Worm (Caenorhabditis elegans) whole organism, L1 larva: ENCODE measurements around the gene sre-9.
A peak's percentile ranks its signal among the peaks of the same experiment; 100 is the strongest.

ENCODE experiments used
- aly-2 ChIP-seq: fragments of 150-350 bp; optimal IDR thresholded peaks from 2 replicates; lab custom pipeline; 2014; ENCODE audit warnings: missing biosample characterization, missing genetic modification characterization
- ama-1 ChIP-seq: fragments of 150-350 bp; optimal IDR thresholded peaks from 2 replicates; lab custom pipeline; 2014
- blmp-1 ChIP-seq: fragments of 150-350 bp; optimal IDR thresholded peaks from 2 replicates; lab custom pipeline; 2014; ENCODE audit warnings: missing biosample characterization, missing genetic modification characterization
- ceh-63 ChIP-seq: fragments of 200-800 bp; sonication (Bioruptor generic); optimal IDR thresholded peaks from 2 replicates; lab custom pipeline; 2018; ENCODE audit warnings: mild to moderate bottlenecking, missing genetic modification characterization, missing compliant biosample characterization
- ceh-8 ChIP-seq: fragments of 200-800 bp; sonication (Bioruptor generic); optimal IDR thresholded peaks from 2 replicates; lab custom pipeline; 2018; ENCODE audit warnings: mild to moderate bottlenecking, missing genetic modification characterization, moderate library complexity, missing compliant biosample characterization
- ceh-88 ChIP-seq: fragments of 200-800 bp; sonication (Bioruptor generic); IDR thresholded peaks from 2 replicates; pipeline ENCODE4 v1.3.6; 2022; ENCODE audit warnings: missing genetic modification characterization, missing compliant biosample characterization
- ceh-90 ChIP-seq: sonication (generic microtip); optimal IDR thresholded peaks from 2 replicates; lab custom pipeline; 2016; ENCODE audit warnings: missing genetic modification characterization, missing compliant biosample characterization
- ces-1 ChIP-seq: fragments of 150-350 bp; optimal IDR thresholded peaks from 2 replicates; lab custom pipeline; 2014; ENCODE audit warnings: missing biosample characterization, missing genetic modification reagents, missing genetic modification characterization
- dsc-1 ChIP-seq: sonication (generic microtip); optimal IDR thresholded peaks from 2 replicates; lab custom pipeline; 2016; ENCODE audit warnings: mild to moderate bottlenecking, missing genetic modification characterization, missing compliant biosample characterization
- efl-1 ChIP-seq, 4 experiments: fragments of 150-350 bp; optimal IDR thresholded peaks in 3 of 4; peaks in 1 of 4; 1 replicate in 1 of 4; 2 replicates in 3 of 4; lab custom pipeline; 2014; ENCODE audit warnings: missing biosample characterization in 2 of 4, missing genetic modification characterization in 2 of 4, missing genetic modification reagents in 2 of 4
- efl-3 ChIP-seq: fragments of 200-800 bp; sonication (Bioruptor generic); optimal IDR thresholded peaks from 2 replicates; lab custom pipeline; 2018; ENCODE audit warnings: mild to moderate bottlenecking, missing genetic modification characterization, missing compliant biosample characterization
- egl-13 ChIP-seq: sonication (generic microtip); optimal IDR thresholded peaks from 2 replicates; lab custom pipeline; 2016; ENCODE audit warnings: missing genotype, missing genetic modification reagents, missing genetic modification characterization, missing compliant biosample characterization
- elt-2 ChIP-seq: sonication (generic microtip); optimal IDR thresholded peaks from 2 replicates; lab custom pipeline; 2016; ENCODE audit warnings: missing genetic modification characterization, mild to moderate bottlenecking, inconsistent platforms, missing compliant biosample characterization, missing genetic modification reagents
- fkh-10 ChIP-seq: sonication (generic microtip); optimal IDR thresholded peaks from 2 replicates; lab custom pipeline; 2017; ENCODE audit warnings: missing biosample characterization, missing genetic modification reagents, missing genetic modification characterization
- fkh-8 ChIP-seq: sonication (generic microtip); optimal IDR thresholded peaks from 2 replicates; lab custom pipeline; 2016; ENCODE audit warnings: mild to moderate bottlenecking, missing genetic modification characterization, missing compliant biosample characterization
- fos-1 ChIP-seq: fragments of 150-350 bp; optimal IDR thresholded peaks from 2 replicates; lab custom pipeline; 2014; ENCODE audit warnings: missing biosample characterization, missing genetic modification characterization
- grh-1 ChIP-seq: fragments of 200-800 bp; sonication (Bioruptor generic); IDR thresholded peaks from 2 replicates; pipeline ENCODE4 v1.3.6; 2022; ENCODE audit warnings: missing genetic modification reagents, missing genetic modification characterization, missing compliant biosample characterization
- hlh-4 ChIP-seq: sonication (generic microtip); optimal IDR thresholded peaks from 2 replicates; lab custom pipeline; 2016; ENCODE audit warnings: mild to moderate bottlenecking, missing genetic modification characterization, missing compliant biosample characterization
- hpl-2 ChIP-seq: fragments of 150-350 bp; optimal IDR thresholded peaks from 2 replicates; lab custom pipeline; 2014; ENCODE audit warnings: missing biosample characterization, missing genetic modification reagents, missing genetic modification characterization
- isw-1 ChIP-seq: fragments of 200-800 bp; sonication (Bioruptor generic); IDR thresholded peaks from 2 replicates; pipeline ENCODE4 v1.3.6; 2022; ENCODE audit warnings: missing genetic modification characterization, missing compliant biosample characterization
- jun-1 ChIP-seq: fragments of 150-350 bp; optimal IDR thresholded peaks from 2 replicates; lab custom pipeline; 2014; ENCODE audit warnings: missing biosample characterization, missing genetic modification reagents, missing genetic modification characterization
- lin-13 ChIP-seq: fragments of 150-350 bp; optimal IDR thresholded peaks from 2 replicates; lab custom pipeline; 2014; ENCODE audit warnings: missing biosample characterization, missing genetic modification reagents, missing genetic modification characterization
- lin-15B ChIP-seq: fragments of 150-350 bp; sonication (generic microtip); optimal IDR thresholded peaks from 3 replicates; lab custom pipeline; 2014; ENCODE audit warnings: missing biosample characterization, missing genetic modification characterization
- lin-35 ChIP-seq, 2 experiments: fragments of 150-350 bp; optimal IDR thresholded peaks; 2 replicates each; lab custom pipeline; 2014; ENCODE audit warnings: missing biosample characterization in 2 of 2, missing genetic modification characterization in 2 of 2, missing genetic modification reagents in 2 of 2
- lin-39 ChIP-seq: fragments of 150-350 bp; optimal IDR thresholded peaks from 2 replicates; lab custom pipeline; 2014; ENCODE audit warnings: missing biosample characterization, missing genetic modification reagents, missing genetic modification characterization
- lir-3 ChIP-seq: sonication (generic microtip); optimal IDR thresholded peaks from 2 replicates; lab custom pipeline; 2016; ENCODE audit warnings: mild to moderate bottlenecking, missing genetic modification characterization, moderate library complexity, missing compliant biosample characterization; ENCODE audit not compliant: poor library complexity
- mef-2 ChIP-seq: fragments of 150-350 bp; optimal IDR thresholded peaks from 2 replicates; lab custom pipeline; 2014; ENCODE audit warnings: missing biosample characterization, missing genetic modification characterization
- mep-1 ChIP-seq: fragments of 150-350 bp; optimal IDR thresholded peaks from 2 replicates; lab custom pipeline; 2014; ENCODE audit warnings: missing biosample characterization, missing genetic modification characterization
- nhr-12 ChIP-seq: sonication (generic microtip); optimal IDR thresholded peaks from 2 replicates; lab custom pipeline; 2017; ENCODE audit warnings: missing biosample characterization, missing genetic modification characterization
- nhr-19 ChIP-seq: fragments of 200-800 bp; sonication (Bioruptor generic); conservative IDR thresholded peaks from 2 replicates; pipeline ENCODE4 v1.3.6; 2022; ENCODE audit warnings: missing genetic modification characterization, missing compliant biosample characterization
- nhr-47 ChIP-seq: sonication (generic microtip); optimal IDR thresholded peaks from 2 replicates; lab custom pipeline; 2016; ENCODE audit warnings: mild to moderate bottlenecking, missing genetic modification characterization, moderate library complexity, missing compliant biosample characterization
- nhr-71 ChIP-seq: sonication (generic microtip); optimal IDR thresholded peaks from 2 replicates; lab custom pipeline; 2016; ENCODE audit warnings: mild to moderate bottlenecking, missing genetic modification characterization, moderate library complexity, missing compliant biosample characterization
- nhr-84 ChIP-seq: sonication (generic microtip); optimal IDR thresholded peaks from 2 replicates; lab custom pipeline; 2017; ENCODE audit warnings: missing biosample characterization, missing genetic modification characterization
- nhr-90 ChIP-seq: sonication (generic microtip); optimal IDR thresholded peaks from 2 replicates; lab custom pipeline; 2016; ENCODE audit warnings: mild to moderate bottlenecking, missing genetic modification characterization, missing compliant biosample characterization; ENCODE audit not compliant: poor library complexity
- pax-3 ChIP-seq: fragments of 200-800 bp; sonication (Bioruptor generic); optimal IDR thresholded peaks from 2 replicates; lab custom pipeline; 2018; ENCODE audit warnings: mild to moderate bottlenecking, missing genetic modification characterization, moderate library complexity, missing compliant biosample characterization
- snpc-4 ChIP-seq: fragments of 150-350 bp; optimal IDR thresholded peaks from 2 replicates; lab custom pipeline; 2014; ENCODE audit warnings: missing biosample characterization, missing genetic modification characterization
- snu-23 ChIP-seq: sonication (generic microtip); optimal IDR thresholded peaks from 2 replicates; lab custom pipeline; 2016; ENCODE audit warnings: missing genetic modification characterization, missing compliant biosample characterization
- sox-4 ChIP-seq: sonication (generic microtip); optimal IDR thresholded peaks from 2 replicates; lab custom pipeline; 2016; ENCODE audit warnings: missing genetic modification characterization, missing compliant biosample characterization
- sptf-1 ChIP-seq: fragments of 150-350 bp; optimal IDR thresholded peaks from 2 replicates; lab custom pipeline; 2014; ENCODE audit warnings: missing biosample characterization, missing genetic modification characterization
- swsn-7 ChIP-seq: sonication (generic microtip); optimal IDR thresholded peaks from 2 replicates; lab custom pipeline; 2016; ENCODE audit warnings: missing genetic modification characterization, missing compliant biosample characterization
- tbx-2 ChIP-seq: sonication (generic microtip); optimal IDR thresholded peaks from 2 replicates; lab custom pipeline; 2016; ENCODE audit warnings: missing genetic modification characterization, missing compliant biosample characterization
- unc-62 ChIP-seq: fragments of 150-350 bp; optimal IDR thresholded peaks from 2 replicates; lab custom pipeline; 2014; ENCODE audit warnings: missing biosample characterization, missing genetic modification reagents, missing genetic modification characterization
- vab-15 ChIP-seq: sonication (generic microtip); optimal IDR thresholded peaks from 2 replicates; lab custom pipeline; 2017; ENCODE audit warnings: missing genotype, mild to moderate bottlenecking, missing genetic modification characterization, missing compliant biosample characterization
- zag-1 ChIP-seq: fragments of 150-350 bp; optimal IDR thresholded peaks from 2 replicates; lab custom pipeline; 2014; ENCODE audit warnings: missing biosample characterization, missing genetic modification characterization

The sre-9 gene

DNA sequence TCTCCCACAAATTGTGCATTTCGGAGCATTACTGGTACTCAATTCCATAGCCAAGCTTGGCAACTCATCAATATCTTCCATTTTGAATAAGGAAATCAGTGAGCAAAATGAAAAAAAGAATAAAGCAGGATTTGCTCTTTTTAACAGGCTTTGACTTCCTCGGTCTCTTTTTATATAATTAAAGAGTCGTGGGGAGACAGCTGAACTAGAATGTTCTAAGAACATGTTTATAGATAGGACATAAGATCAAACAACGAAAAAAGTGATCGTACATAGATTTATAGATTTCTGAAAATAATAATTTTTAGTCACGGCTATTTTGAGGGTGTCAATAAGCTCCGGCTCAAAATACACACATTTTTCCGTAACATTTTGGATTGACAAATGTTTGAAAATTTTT, 34.6 kb upstream of the sre-9 start, which contains the start of gene nhr-189:
Gene nhr-189 (minus strand): TSS at position 121 of the 400 bp plus-strand sequence.
- TF ChIP-seq ceh-88 (GFP tag; lab: Robert Waterston, UW) (no peak), vab-15 (tag; lab: Kevin White, UChicago) (no peak), fkh-8 (tag; lab: Kevin White, UChicago) (peak; percentile 69), hlh-4 (tag; lab: Kevin White, UChicago) (peak; percentile 18), zag-1 (tag; lab: Kevin White, UChicago) (no peak), nhr-47 (tag; lab: Kevin White, UChicago) (peak; percentile 12), nhr-71 (tag; lab: Kevin White, UChicago) (peak; percentile 32), dsc-1 (peak; percentile 62)

DNA sequence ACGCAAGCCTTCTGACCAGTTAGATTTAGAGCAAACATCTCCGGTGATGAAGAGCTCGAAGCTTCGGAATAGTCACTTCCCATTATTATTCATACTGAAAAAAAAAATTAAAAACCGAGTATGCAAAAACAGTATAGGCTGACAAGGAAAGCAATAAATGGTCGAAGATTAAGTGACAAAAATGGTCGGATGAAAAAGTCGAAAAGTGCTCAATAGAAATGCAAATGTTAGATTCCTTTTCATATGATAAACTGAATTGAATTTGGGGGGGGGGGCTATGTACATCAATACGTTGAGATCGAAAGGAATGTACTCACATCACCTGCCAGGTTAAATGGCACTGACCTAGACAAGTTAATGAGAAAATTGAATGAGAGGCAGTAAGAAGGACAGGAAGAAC, 31.9 kb upstream of the sre-9 start, which contains the start of gene nhr-187:
Gene nhr-187 (minus strand): TSS at position 101 of the 400 bp plus-strand sequence.
- TF ChIP-seq lin-39, result no peak
- no peak for TF ChIP-seq nhr-84 (tag; lab: Kevin White, UChicago)
- TF ChIP-seq lin-15B (tag; lab: Kevin White, UChicago), result no peak
- TF ChIP-seq nhr-90 (tag; lab: Kevin White, UChicago), result no peak
- no peak for TF ChIP-seq jun-1 (tag; lab: Kevin White, UChicago)
- no peak for TF ChIP-seq tbx-2 (tag; lab: Kevin White, UChicago)
- TF ChIP-seq unc-62, result no peak
- no peak for TF ChIP-seq snu-23
- no peak for TF ChIP-seq grh-1 (GFP tag; lab: Robert Waterston, UW)
- TF ChIP-seq mep-1 (tag; lab: Kevin White, UChicago), result no peak
- no peak for TF ChIP-seq blmp-1 (tag; lab: Kevin White, UChicago)
- TF ChIP-seq pax-3 (tag; lab: Kevin White, UChicago), result no peak
- no peak for TF ChIP-seq ama-1
- TF ChIP-seq swsn-7, result no peak
- no peak for TF ChIP-seq zag-1 (tag; lab: Kevin White, UChicago)
- TF ChIP-seq snpc-4 (tag; lab: Kevin White, UChicago), result no peak
- TF ChIP-seq lin-35 (GFP tag; optimal IDR thresholded peaks at IDR 0.05; lab: Kevin White, UChicago), result no peak
- TF ChIP-seq nhr-47 (tag; lab: Kevin White, UChicago), result no peak
- TF ChIP-seq ces-1 (GFP tag; lab: Kevin White, UChicago), result no peak

DNA sequence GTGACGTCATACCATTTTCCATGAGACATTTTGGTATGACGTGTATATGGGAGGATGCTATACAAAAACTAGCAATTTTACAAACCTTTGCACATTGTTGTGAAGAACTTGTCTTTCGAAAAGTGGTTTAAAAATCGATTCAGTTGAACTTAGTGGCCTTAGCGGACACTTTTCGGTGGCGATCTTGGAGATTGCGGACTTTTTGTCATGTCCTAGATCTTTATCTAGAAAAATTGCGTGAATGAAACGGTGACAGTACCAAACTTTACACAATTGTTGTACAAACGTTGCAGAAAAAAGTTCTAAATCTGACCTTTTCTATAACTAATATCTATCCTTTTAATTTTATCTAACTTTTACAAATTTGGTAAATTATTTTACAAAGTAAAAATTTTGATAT, 29.5 kb upstream of the sre-9 start:
- TF ChIP-seq swsn-7, result no peak
- no peak for TF ChIP-seq dsc-1
- TF ChIP-seq pax-3 (tag; lab: Kevin White, UChicago), result no peak
- no peak for TF ChIP-seq lin-13 (GFP tag; lab: Kevin White, UChicago)
- TF ChIP-seq zag-1 (tag; lab: Kevin White, UChicago), result no peak
- no peak for TF ChIP-seq fkh-10
- TF ChIP-seq nhr-12 (tag; lab: Kevin White, UChicago), result no peak
- TF ChIP-seq egl-13 (tag; lab: Kevin White, UChicago), result no peak
- TF ChIP-seq snu-23, result no peak
- TF ChIP-seq efl-1 (optimal IDR thresholded peaks at IDR 0.05; lab: Kevin White, UChicago), result no peak
- no peak for TF ChIP-seq efl-1 (GFP tag; optimal IDR thresholded peaks at IDR 0.05 in 1 of 2; lab: Kevin White, UChicago)
- no peak for TF ChIP-seq lin-15B (tag; lab: Kevin White, UChicago)
- TF ChIP-seq grh-1 (GFP tag; lab: Robert Waterston, UW), result no peak
- TF ChIP-seq hpl-2, result no peak
- no peak for TF ChIP-seq ceh-8 (GFP tag; lab: Kevin White, UChicago)

DNA sequence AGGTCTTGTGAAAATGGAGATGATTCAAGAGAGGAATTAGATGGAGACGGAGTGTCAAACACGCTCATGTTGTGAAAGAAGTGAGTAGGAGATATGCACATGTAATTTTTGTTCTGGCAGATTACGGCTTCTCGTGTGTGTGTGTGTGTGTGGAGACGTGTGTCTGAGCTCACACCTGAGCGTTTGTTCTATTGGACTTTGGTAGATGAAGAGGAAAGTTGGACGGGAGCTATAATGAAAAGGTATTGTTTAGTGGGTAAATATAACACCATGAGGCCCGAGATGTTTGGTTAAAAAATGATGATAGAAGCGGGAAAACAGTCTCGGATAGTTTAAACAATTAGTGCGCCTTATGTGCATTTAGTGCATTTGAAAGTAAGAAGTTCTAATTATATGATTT, 25.9 kb upstream of the sre-9 start, which contains the start of gene nhr-157:
Gene nhr-157 (minus strand): TSS at position 101 of the 400 bp plus-strand sequence.
- TF ChIP-seq hlh-4 (tag; lab: Kevin White, UChicago) (no peak), lir-3 (no peak), sox-4 (no peak), fkh-8 (tag; lab: Kevin White, UChicago) (peak; percentile 47)
- TF ChIP-seq, all 84 proteins: peak for 1

DNA sequence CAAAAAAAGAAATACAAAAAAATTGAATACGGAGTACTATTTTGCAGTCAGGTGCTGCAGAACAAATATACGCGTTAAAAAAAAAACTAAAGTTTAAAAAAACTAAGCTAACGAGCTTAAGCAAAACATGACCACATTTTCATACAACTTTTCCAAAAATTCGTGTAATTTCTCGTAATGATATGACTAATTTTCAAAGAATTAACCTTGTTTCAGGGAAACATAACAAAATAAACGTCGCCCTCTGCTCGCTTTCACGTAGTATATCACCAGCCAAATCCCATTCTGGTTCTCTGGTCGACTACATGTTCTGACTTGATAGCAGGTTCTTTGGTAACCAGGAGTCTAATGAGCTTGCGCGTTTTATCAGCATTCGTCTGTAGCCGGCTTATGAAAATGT, 24.4 kb upstream of the sre-9 start:
- TF ChIP-seq ceh-88 (GFP tag; lab: Robert Waterston, UW) (no peak), elt-2 (tag; lab: Kevin White, UChicago) (no peak), lin-15B (tag; lab: Kevin White, UChicago) (no peak), pax-3 (tag; lab: Kevin White, UChicago) (peak; percentile 72), egl-13 (tag; lab: Kevin White, UChicago) (no peak), nhr-47 (tag; lab: Kevin White, UChicago) (peak; percentile 90), fkh-8 (tag; lab: Kevin White, UChicago) (peak; percentile 99), nhr-19 (GFP tag; lab: Robert Waterston, UW) (no peak), efl-3 (GFP tag; lab: Kevin White, UChicago) (no peak), fos-1 (tag; lab: Kevin White, UChicago) (peak; percentile 70), ceh-90 (tag; lab: Kevin White, UChicago) (no peak), mef-2 (tag; lab: Kevin White, UChicago) (peak; percentile 48), sptf-1 (no peak), ceh-63 (GFP tag; lab: Kevin White, UChicago) (no peak), unc-62 (no peak), isw-1 (GFP tag; lab: Robert Waterston, UW) (no peak), aly-2 (no peak)
